Worm (Caenorhabditis elegans): ENCODE results near the gene sri-29.

DNA sequence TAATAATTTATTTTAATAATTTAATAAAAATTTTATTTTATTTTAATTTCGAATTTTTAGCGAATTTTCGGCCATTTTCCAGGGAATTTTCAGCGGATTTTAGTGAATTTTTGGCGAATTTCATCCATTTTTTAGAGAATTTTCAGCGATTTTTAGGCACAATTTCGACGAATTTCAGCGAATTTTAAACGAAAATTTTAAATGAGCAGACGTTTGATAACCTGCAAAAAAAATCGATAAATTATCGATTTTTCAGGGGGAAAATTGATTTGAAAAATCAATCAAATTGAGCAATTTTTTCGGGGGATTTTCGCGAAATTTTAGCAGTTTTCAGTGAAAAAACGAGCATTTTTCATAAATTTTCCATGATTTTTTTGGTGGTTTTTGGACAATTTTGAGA, 24.5 kb downstream of the sri-29 start:
- TF ChIP-seq dpff-1 (tag; optimal IDR thresholded peaks at IDR 0.05) (no peak), ztf-26 (tag; optimal IDR thresholded peaks at IDR 0.05) (no peak), hlh-26 (GFP tag; conservative IDR thresholded peaks at IDR 0.05) (no peak), Y79H2A.3 (GFP tag; conservative IDR thresholded peaks at IDR 0.05) (no peak), C06A6.2 (GFP tag; conservative IDR thresholded peaks at IDR 0.05) (no peak), chd-7 (tag; optimal IDR thresholded peaks at IDR 0.05) (no peak), sptf-2 (GFP tag; optimal IDR thresholded peaks at IDR 0.05) (no peak), K12H6.12 (tag; optimal IDR thresholded peaks at IDR 0.05) (no peak), snpc-1.3 (tag; optimal IDR thresholded peaks at IDR 0.05; ENCODE audit: insufficient read depth) (no peak)
